Fruit fly (Drosophila melanogaster) whole organism, embryonic: ENCODE results near the gene aru.
A peak's percentile ranks its signal among the peaks of the same experiment; 100 is the strongest.

ENCODE experiments used
- Aef1 ChIP-seq: fragments of 200-800 bp; sonication (Bioruptor generic); IDR thresholded peaks from 3 replicates; pipeline ENCODE4 v1.3.6; 2022; ENCODE audit warnings: missing biosample characterization, missing genetic modification characterization
- Atf3 ChIP-seq: fragments of 200-800 bp; sonication (Bioruptor generic); optimal IDR thresholded peaks from 3 replicates; lab custom pipeline; 2016; ENCODE audit warnings: missing biosample characterization, missing genetic modification characterization
- Blimp-1 ChIP-seq: fragments of 200-800 bp; sonication (Bioruptor generic); optimal IDR thresholded peaks from 3 replicates; lab custom pipeline; 2018; ENCODE audit warnings: missing biosample characterization, missing genetic modification characterization, mild to moderate bottlenecking, moderate library complexity, missing genetic modification reagents
- C15 ChIP-seq: fragments of 200-800 bp; sonication (Bioruptor generic); IDR thresholded peaks from 3 replicates; pipeline ENCODE4 v1.3.6; 2022; ENCODE audit warnings: missing biosample characterization, missing genetic modification characterization
- CG11085 ChIP-seq: fragments of 200-800 bp; sonication (Bioruptor generic); IDR thresholded peaks from 2 replicates; pipeline ENCODE4 v1.3.6; 2022; ENCODE audit warnings: missing biosample characterization, missing genetic modification characterization
- CG11723 ChIP-seq: fragments of 200-800 bp; sonication (Bioruptor generic); optimal IDR thresholded peaks from 2 replicates; lab custom pipeline; 2017; ENCODE audit warnings: missing biosample characterization, mild to moderate bottlenecking, missing genetic modification characterization
- CG15696 ChIP-seq: fragments of 200-800 bp; sonication (Bioruptor generic); optimal IDR thresholded peaks from 2 replicates; lab custom pipeline; 2019; ENCODE audit warnings: missing biosample characterization, mild to moderate bottlenecking, missing genetic modification characterization, moderate library complexity
- CG17186 ChIP-seq: fragments of 200-800 bp; sonication (Bioruptor generic); optimal IDR thresholded peaks from 3 replicates; lab custom pipeline; 2017; ENCODE audit warnings: missing biosample characterization, missing genetic modification reagents, missing genetic modification characterization
- CG17802 ChIP-seq: fragments of 200-800 bp; sonication (Bioruptor generic); optimal IDR thresholded peaks from 2 replicates; lab custom pipeline; 2018; ENCODE audit warnings: missing biosample characterization, mild to moderate bottlenecking, missing genetic modification characterization, moderate library complexity
- CG2712 ChIP-seq: fragments of 200-800 bp; optimal IDR thresholded peaks from 3 replicates; lab custom pipeline; 2019; ENCODE audit warnings: missing biosample characterization, mild to moderate bottlenecking, missing genetic modification characterization, moderate library complexity
- CG31388 ChIP-seq: fragments of 200-800 bp; sonication (Bioruptor generic); optimal IDR thresholded peaks from 2 replicates; lab custom pipeline; 2016; ENCODE audit warnings: missing biosample characterization, missing genetic modification characterization
- CG43689 ChIP-seq: fragments of 200-800 bp; sonication (Bioruptor generic); IDR thresholded peaks from 2 replicates; pipeline ENCODE4 v1.3.6; 2022; ENCODE audit warnings: missing biosample characterization, missing genetic modification characterization
- CG4404 ChIP-seq: fragments of 200-800 bp; sonication (Bioruptor generic); IDR thresholded peaks from 2 replicates; pipeline ENCODE4 v1.3.6; 2022; ENCODE audit warnings: missing biosample characterization, missing genetic modification characterization
- CG6765 ChIP-seq: fragments of 200-800 bp; sonication (Bioruptor generic); optimal IDR thresholded peaks from 3 replicates; lab custom pipeline; 2017; ENCODE audit warnings: missing biosample characterization, mild to moderate bottlenecking, missing genetic modification characterization
- CG7556 ChIP-seq: fragments of 200-800 bp; sonication (Bioruptor generic); optimal IDR thresholded peaks from 2 replicates; lab custom pipeline; 2017; ENCODE audit warnings: missing biosample characterization, mild to moderate bottlenecking, missing genetic modification characterization
- CG7963 ChIP-seq: fragments of 200-800 bp; sonication (Bioruptor generic); IDR thresholded peaks from 3 replicates; pipeline ENCODE4 v1.3.6; 2022; ENCODE audit warnings: missing biosample characterization, missing genetic modification characterization; ENCODE audit not compliant: partially characterized antibody
- CG9727 ChIP-seq: fragments of 200-800 bp; sonication (Bioruptor generic); optimal IDR thresholded peaks from 3 replicates; lab custom pipeline; 2017; ENCODE audit warnings: missing biosample characterization, mild to moderate bottlenecking, missing genetic modification characterization
- Deaf1 ChIP-seq: fragments of 200-800 bp; optimal IDR thresholded peaks from 3 replicates; lab custom pipeline; 2019; ENCODE audit warnings: missing biosample characterization, mild to moderate bottlenecking, missing genetic modification characterization, moderate library complexity
- E2f2 ChIP-seq: fragments of 200-800 bp; sonication (Bioruptor generic); IDR thresholded peaks from 2 replicates; pipeline ENCODE4 v1.3.6; 2022; ENCODE audit warnings: missing biosample characterization, missing genetic modification characterization
- HLH54F ChIP-seq: fragments of 200-800 bp; sonication (Bioruptor generic); optimal IDR thresholded peaks from 3 replicates; lab custom pipeline; 2016; ENCODE audit warnings: missing biosample characterization, missing genetic modification characterization
- Hr39 ChIP-seq: fragments of >200 bp; optimal IDR thresholded peaks from 2 replicates; lab custom pipeline; 2017
- Lpt ChIP-seq: fragments of >200 bp; optimal IDR thresholded peaks from 2 replicates; lab custom pipeline; 2018; ENCODE audit warnings: missing biosample characterization, missing genetic modification characterization
- Nf-YA ChIP-seq: fragments of 200-800 bp; sonication (Bioruptor generic); IDR thresholded peaks from 2 replicates; pipeline ENCODE4 v1.3.6; 2022; ENCODE audit warnings: missing biosample characterization, missing genetic modification characterization
- Sox100B ChIP-seq: fragments of 200-800 bp; sonication (Bioruptor generic); optimal IDR thresholded peaks from 3 replicates; lab custom pipeline; 2018; ENCODE audit warnings: missing biosample characterization, mild to moderate bottlenecking, missing genetic modification characterization
- Tbp ChIP-seq: fragments of >200 bp; optimal IDR thresholded peaks from 2 replicates; lab custom pipeline; 2018; ENCODE audit warnings: missing biosample characterization, missing genetic modification characterization
- YL-1 ChIP-seq: fragments of 200-800 bp; sonication (Bioruptor generic); optimal IDR thresholded peaks from 3 replicates; lab custom pipeline; 2017; ENCODE audit warnings: missing biosample characterization, mild to moderate bottlenecking, missing genetic modification characterization
- ash1 ChIP-seq: fragments of 200-800 bp; sonication (Bioruptor generic); optimal IDR thresholded peaks from 2 replicates; lab custom pipeline; 2018; ENCODE audit warnings: missing biosample characterization, mild to moderate bottlenecking, missing genetic modification characterization
- az2 ChIP-seq: fragments of 200-800 bp; sonication (Bioruptor generic); optimal IDR thresholded peaks from 3 replicates; lab custom pipeline; 2016; ENCODE audit warnings: missing biosample characterization, missing genetic modification characterization
- bcd ChIP-seq: fragments of 200-800 bp; sonication (Bioruptor generic); optimal IDR thresholded peaks from 2 replicates; lab custom pipeline; 2017; ENCODE audit warnings: missing biosample characterization, mild to moderate bottlenecking, missing genetic modification characterization
- corto ChIP-seq: fragments of 200-800 bp; sonication (Bioruptor generic); optimal IDR thresholded peaks from 2 replicates; lab custom pipeline; 2016; ENCODE audit warnings: missing biosample characterization, mild to moderate bottlenecking, missing genetic modification characterization, moderate library complexity
- dati ChIP-seq: fragments of 200-800 bp; sonication (Bioruptor generic); IDR thresholded peaks from 2 replicates; pipeline ENCODE4 v1.3.6; 2022; ENCODE audit warnings: missing biosample characterization, missing genetic modification characterization
- eyg ChIP-seq: fragments of 200-800 bp; sonication (Bioruptor generic); optimal IDR thresholded peaks from 3 replicates; lab custom pipeline; 2016; ENCODE audit warnings: missing biosample characterization, missing genetic modification characterization
- fd64A ChIP-seq: fragments of 200-800 bp; sonication (Bioruptor generic); optimal IDR thresholded peaks from 3 replicates; lab custom pipeline; 2018; ENCODE audit warnings: missing biosample characterization, mild to moderate bottlenecking, missing genetic modification characterization
- fd96Cb ChIP-seq: fragments of 200-800 bp; sonication (Bioruptor generic); optimal IDR thresholded peaks from 2 replicates; lab custom pipeline; 2018; ENCODE audit warnings: missing biosample characterization, mild to moderate bottlenecking, missing genetic modification characterization, moderate library complexity
- gcm2 ChIP-seq: fragments of 200-800 bp; sonication (Bioruptor generic); optimal IDR thresholded peaks from 2 replicates; lab custom pipeline; 2016; ENCODE audit warnings: missing biosample characterization, missing genetic modification characterization
- gro ChIP-seq: fragments of 200-800 bp; sonication (Bioruptor generic); optimal IDR thresholded peaks from 2 replicates; lab custom pipeline; 2016; ENCODE audit warnings: missing biosample characterization, missing genetic modification characterization
- hb ChIP-seq: fragments of 200-800 bp; sonication (Bioruptor generic); IDR thresholded peaks from 3 replicates; pipeline ENCODE4 v1.3.6; 2022; ENCODE audit warnings: missing biosample characterization, missing genetic modification characterization; ENCODE audit not compliant: partially characterized antibody
- her ChIP-seq: fragments of 200-800 bp; sonication (Bioruptor generic); optimal IDR thresholded peaks from 2 replicates; lab custom pipeline; 2016; ENCODE audit warnings: missing biosample characterization, missing genetic modification characterization
- insv ChIP-seq, 2 experiments: fragments of 200-800 bp; sonication (Bioruptor generic); optimal IDR thresholded peaks; 3 replicates each; lab custom pipeline; 2016 to 2018; ENCODE audit warnings: missing biosample characterization in 2 of 2, missing genetic modification characterization in 2 of 2
- jigr1 ChIP-seq: fragments of 200-800 bp; sonication (Bioruptor generic); IDR thresholded peaks from 3 replicates; pipeline ENCODE4 v1.3.6; 2022; ENCODE audit warnings: missing biosample characterization, missing genetic modification characterization
- lilli ChIP-seq: fragments of 200-800 bp; sonication (Bioruptor generic); optimal IDR thresholded peaks from 3 replicates; lab custom pipeline; 2016; ENCODE audit warnings: missing biosample characterization, missing genetic modification characterization
- lola ChIP-seq, 3 experiments: fragments of >200 bp in 2 of 3; fragments of 200-800 bp in 1 of 3; sonication (Bioruptor generic) in 1 of 3; optimal IDR thresholded peaks; 2 replicates each; lab custom pipeline; 2017 to 2019; ENCODE audit warnings: missing biosample characterization in 3 of 3, missing genetic modification characterization in 3 of 3, mild to moderate bottlenecking in 1 of 3, moderate library complexity in 1 of 3
- mirr ChIP-seq: fragments of 200-800 bp; sonication (Bioruptor generic); optimal IDR thresholded peaks from 3 replicates; lab custom pipeline; 2018; ENCODE audit warnings: missing biosample characterization, mild to moderate bottlenecking, missing genetic modification characterization
- nmo ChIP-seq: fragments of 200-800 bp; sonication (Bioruptor generic); optimal IDR thresholded peaks from 2 replicates; lab custom pipeline; 2018; ENCODE audit warnings: missing biosample characterization, mild to moderate bottlenecking, missing genetic modification characterization, moderate library complexity
- pum ChIP-seq: fragments of 200-800 bp; sonication (Bioruptor generic); optimal IDR thresholded peaks from 2 replicates; lab custom pipeline; 2016; ENCODE audit warnings: missing biosample characterization, missing genetic modification characterization
- ranshi ChIP-seq: fragments of 200-800 bp; sonication (Bioruptor generic); IDR thresholded peaks from 2 replicates; pipeline ENCODE4 v1.3.6; 2022; ENCODE audit warnings: missing biosample characterization, missing genetic modification characterization
- sens ChIP-seq: fragments of 200-800 bp; sonication (Bioruptor generic); peaks from one replicate; lab custom pipeline; 2016; ENCODE audit warnings: missing biosample characterization, missing genetic modification characterization
- slbo ChIP-seq: fragments of 200-800 bp; sonication (Bioruptor generic); IDR thresholded peaks from 2 replicates; pipeline ENCODE4 v1.3.6; 2022; ENCODE audit warnings: missing biosample characterization, missing genetic modification characterization
- tup ChIP-seq: fragments of 200-800 bp; sonication (Bioruptor generic); optimal IDR thresholded peaks from 2 replicates; lab custom pipeline; 2016; ENCODE audit warnings: missing biosample characterization, mild to moderate bottlenecking, missing genetic modification characterization, moderate library complexity
- tx ChIP-seq: fragments of 200-800 bp; sonication (Bioruptor generic); optimal IDR thresholded peaks from 2 replicates; lab custom pipeline; 2016; ENCODE audit warnings: missing biosample characterization, missing genetic modification characterization
- unc-4 ChIP-seq: fragments of 200-800 bp; sonication (Bioruptor generic); IDR thresholded peaks from 2 replicates; pipeline ENCODE4 v1.3.6; 2022; ENCODE audit warnings: missing biosample characterization, missing genetic modification characterization; ENCODE audit not compliant: partially characterized antibody
- usp ChIP-seq: fragments of >200 bp; optimal IDR thresholded peaks from 2 replicates; lab custom pipeline; 2017; ENCODE audit warnings: missing biosample characterization, missing genetic modification characterization

The aru gene

dm6 chr2L:865851-866250, 2.3 kb downstream of the aru start (continued):
- TF ChIP-seq lola (GFP tag; optimal IDR thresholded peaks at IDR 0.05; lab: Kevin White, UChicago) (peak in 1 of 3 experiments; percentile 93), gro (GFP tag; lab: Kevin White, UChicago) (peak; percentile 96), corto (GFP tag; lab: Kevin White, UChicago) (peak; percentile 98), CG7556 (GFP tag; lab: Kevin White, UChicago) (peak; percentile 96), CG4404 (GFP tag; lab: Robert Waterston, UW) (peak; percentile 94), CG7963 (GFP tag; lab: Robert Waterston, UW) (no peak), E2f2 (GFP tag; lab: Robert Waterston, UW) (peak; percentile 75), bcd (peak; percentile 96), tx (peak; percentile 93), ash1 (GFP tag; lab: Kevin White, UChicago) (peak; percentile 92), C15 (GFP tag; lab: Robert Waterston, UW) (peak; percentile 94), fd64A (GFP tag; lab: Kevin White, UChicago) (peak; percentile 91), CG31388 (peak; percentile 87), CG15696 (tag; lab: Kevin White, UChicago) (peak; percentile 91), insv (GFP tag; optimal IDR thresholded peaks at IDR 0.05; lab: Kevin White, UChicago) (peak; percentile 32 to 60), Aef1 (GFP tag; lab: Robert Waterston, UW) (peak; percentile 95), Tbp (no peak), CG43689 (peak; percentile 91), Deaf1 (tag; lab: Kevin White, UChicago) (peak; percentile 76), HLH54F (peak; percentile 97), lilli (peak; percentile 98), CG17186 (GFP tag; lab: Kevin White, UChicago) (peak; percentile 89), CG9727 (peak; percentile 97), nmo (GFP tag; lab: Kevin White, UChicago) (peak; percentile 96), slbo (GFP tag; lab: Robert Waterston, UW) (peak; percentile 97), Lpt (GFP tag; lab: Kevin White, UChicago) (no peak), CG11723 (GFP tag; lab: Kevin White, UChicago) (peak; percentile 91), Hr39 (lab: Kevin White, UChicago) (no peak), CG17802 (tag; lab: Kevin White, UChicago) (peak; percentile 87), her (GFP tag; lab: Kevin White, UChicago) (peak; percentile 91), CG2712 (tag; lab: Kevin White, UChicago) (peak; percentile 97), unc-4 (no peak), CG6765 (GFP tag; lab: Kevin White, UChicago) (peak; percentile 80), ranshi (GFP tag; lab: Robert Waterston, UW) (peak; percentile 97), gcm2 (GFP tag; lab: Kevin White, UChicago) (peak; percentile 95), fd96Cb (peak; percentile 95), Nf-YA (GFP tag; lab: Robert Waterston, UW) (peak; percentile 92), az2 (GFP tag; lab: Kevin White, UChicago) (peak; percentile 96), pum (GFP tag; lab: Kevin White, UChicago) (peak; percentile 95), mirr (GFP tag; lab: Kevin White, UChicago) (peak; percentile 77), Blimp-1 (GFP tag; lab: Kevin White, UChicago) (peak; percentile 95), CG11085 (GFP tag; lab: Robert Waterston, UW) (peak; percentile 89), hb (no peak), jigr1 (GFP tag; lab: Robert Waterston, UW) (peak; percentile 89), usp (GFP tag; lab: Kevin White, UChicago) (no peak), eyg (peak; percentile 92), sens (GFP tag; lab: Kevin White, UChicago) (peak; percentile 99), tup (peak; percentile 91), Sox100B (GFP tag; lab: Kevin White, UChicago) (peak; percentile 91), Atf3 (GFP tag; lab: Kevin White, UChicago) (peak; percentile 87), dati (peak; percentile 94), YL-1 (GFP tag; lab: Kevin White, UChicago) (peak; percentile 68)
